Worm (Caenorhabditis elegans): ENCODE data around the gene agxt-1.
A peak's percentile ranks its signal among the peaks of the same experiment; 100 is the strongest.

agxt-1 gene

ce11 chrII:8796391-8796790, 49.0 kb upstream of the agxt-1 start (continued):
- TF ChIP-seq unc-130 (GFP tag; optimal IDR thresholded peaks at IDR 0.05) = no peak
- no peak for TF ChIP-seq ztf-7 (tag; optimal IDR thresholded peaks at IDR 0.05)
- 0 out of 2 replicates have a peak, but pooled peaks have one; percentile 30 for TF ChIP-seq tra-1 (GFP tag; IDR thresholded peaks at IDR 0.05)
- TF ChIP-seq aly-2 (tag; optimal IDR thresholded peaks at IDR 0.05) = no peak
- TF ChIP-seq zip-2 (tag; optimal IDR thresholded peaks at IDR 0.05) = no peak
- no peak for TF ChIP-seq fos-1 (tag; optimal IDR thresholded peaks at IDR 0.05)
- TF ChIP-seq tag-97 (GFP tag; IDR thresholded peaks at IDR 0.05) = peak; percentile 98
- no peak for TF ChIP-seq madf-9 (GFP tag; conservative IDR thresholded peaks at IDR 0.05)
- TF ChIP-seq daf-19 (GFP tag; conservative IDR thresholded peaks at IDR 0.05) = no peak
- TF ChIP-seq ceh-20 (GFP tag; IDR thresholded peaks at IDR 0.05) = peak; percentile 72; the same call in 1 of the 2 replicates
- TF ChIP-seq zfp-2 (tag; optimal IDR thresholded peaks at IDR 0.05) = no peak
- no peak for TF ChIP-seq nhr-42 (GFP tag; IDR thresholded peaks at IDR 0.05)
- TF ChIP-seq saeg-2 (GFP tag; IDR thresholded peaks at IDR 0.05) = no peak
- TF ChIP-seq sdz-12 (GFP tag; optimal IDR thresholded peaks at IDR 0.05) = no peak
- TF ChIP-seq rbr-2 (tag; optimal IDR thresholded peaks at IDR 0.05) = peak; percentile 88
- TF ChIP-seq D1046.2 (GFP tag; IDR thresholded peaks at IDR 0.05) = no peak
- TF ChIP-seq Y75B8A.6 (GFP tag; IDR thresholded peaks at IDR 0.05) = no peak
- TF ChIP-seq vab-7 (GFP tag; IDR thresholded peaks at IDR 0.05) = no peak
- no peak for TF ChIP-seq daf-8 (GFP tag; IDR thresholded peaks at IDR 0.05)
- no peak for TF ChIP-seq nhr-10 (tag; optimal IDR thresholded peaks at IDR 0.05)
- TF ChIP-seq F37D6.2 (tag; optimal IDR thresholded peaks at IDR 0.05) = peak; percentile 59
- TF ChIP-seq F26F4.8 (GFP tag; conservative IDR thresholded peaks at IDR 0.05) = no peak
- TF ChIP-seq attf-4 (tag; optimal IDR thresholded peaks at IDR 0.05) = no peak
- peak; percentile 3 to 76 for TF ChIP-seq mdl-1 (tag; optimal IDR thresholded peaks at IDR 0.05)
- TF ChIP-seq F49E8.2 (tag; optimal IDR thresholded peaks at IDR 0.05; ENCODE audit: borderline replicate concordance) = no peak
- peak; percentile 25 for TF ChIP-seq ces-1 (GFP tag; optimal IDR thresholded peaks at IDR 0.05)
- TF ChIP-seq aha-1 (tag) = peak; percentile 41
- no peak for TF ChIP-seq lin-38 (GFP tag; IDR thresholded peaks at IDR 0.05)
- no peak for TF ChIP-seq pqm-1 (tag; optimal IDR thresholded peaks at IDR 0.05)
- no peak for TF ChIP-seq Y105C5A.15 (GFP tag; IDR thresholded peaks at IDR 0.05)
- TF ChIP-seq T20F7.1 (GFP tag; optimal IDR thresholded peaks at IDR 0.05) = no peak
- no peak for TF ChIP-seq nhr-41 (GFP tag; IDR thresholded peaks at IDR 0.05)
- no peak for TF ChIP-seq ZK546.5 (tag; optimal IDR thresholded peaks at IDR 0.05)
- peak; percentile 77 for TF ChIP-seq mep-1 (tag; optimal IDR thresholded peaks at IDR 0.05)
- no peak for TF ChIP-seq dmd-9 (GFP tag; IDR thresholded peaks at IDR 0.05)
- no peak for TF ChIP-seq nhr-76 (tag; optimal IDR thresholded peaks at IDR 0.05)
- no peak for TF ChIP-seq dve-1 (tag; optimal IDR thresholded peaks at IDR 0.05; ENCODE audit: insufficient read depth)
- peak; percentile 76 for TF ChIP-seq dmd-6 (GFP tag; IDR thresholded peaks at IDR 0.05)

- TF ChIP-seq lin-39 (tag; optimal IDR thresholded peaks at IDR 0.05) (no peak), ces-1 (GFP tag; optimal IDR thresholded peaks at IDR 0.05) (no peak), Y105C5A.15 (GFP tag; IDR thresholded peaks at IDR 0.05) (no peak), lin-38 (GFP tag; IDR thresholded peaks at IDR 0.05) (no peak), ama-1 (optimal IDR thresholded peaks at IDR 0.05) (no peak), dmd-6 (GFP tag; IDR thresholded peaks at IDR 0.05) (peak; percentile 42), dpl-1 (GFP tag; optimal IDR thresholded peaks at IDR 0.05) (no peak), nhr-111 (GFP tag; optimal IDR thresholded peaks at IDR 0.05) (no peak)
Observed at ce11 chrII:8799725-8800124, 45.7 kb upstream of the agxt-1 start.
